Worm (Caenorhabditis elegans): Measurements from ENCODE around the gene sre-37.

DNA sequence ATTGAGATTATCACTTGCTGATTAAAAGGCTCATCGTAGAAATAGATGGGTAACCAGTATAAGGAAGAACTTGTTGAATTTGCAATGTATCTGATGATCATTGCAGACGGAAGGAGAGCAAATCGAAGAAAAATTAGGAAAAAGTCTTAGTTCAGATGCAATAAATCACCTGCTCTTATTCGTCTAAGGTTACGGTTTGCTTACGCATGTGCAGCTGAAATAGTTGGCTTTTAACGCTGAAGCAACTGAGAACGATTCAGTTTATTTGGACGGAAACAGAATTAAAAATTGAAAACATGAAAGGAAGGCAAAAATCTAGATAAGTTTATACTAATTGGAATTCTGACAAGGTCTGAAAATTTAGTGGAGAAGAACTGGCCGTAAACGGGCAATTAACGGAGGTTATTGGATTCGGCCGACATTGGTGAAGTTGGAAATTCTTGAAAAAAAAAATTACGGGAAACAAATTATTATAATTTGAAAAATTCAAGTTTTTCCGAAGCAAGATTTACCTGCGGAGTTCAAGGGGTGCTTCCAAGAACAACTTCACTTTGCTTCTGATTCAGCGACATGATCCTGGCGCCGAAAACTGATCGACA, 12.8 kb upstream of the sre-37 start, which contains the start of the genes sre-35 and sre-33:
- TF ChIP-seq unc-39 (tag; optimal IDR thresholded peaks at IDR 0.05) (no peak), mep-1 (tag; optimal IDR thresholded peaks at IDR 0.05) (no peak), nhr-28 (tag; optimal IDR thresholded peaks at IDR 0.05) (no peak), nhr-76 (tag; optimal IDR thresholded peaks at IDR 0.05) (no peak), mls-2 (tag; optimal IDR thresholded peaks at IDR 0.05) (no peak), pha-4 (tag; optimal IDR thresholded peaks at IDR 0.05) (no peak), lsy-2 (tag; optimal IDR thresholded peaks at IDR 0.05) (no peak), flh-1 (GFP tag; optimal IDR thresholded peaks at IDR 0.05) (no peak), nhr-12 (tag; optimal IDR thresholded peaks at IDR 0.05) (no peak), snpc-4 (tag; optimal IDR thresholded peaks at IDR 0.05) (no peak), lin-13 (tag; optimal IDR thresholded peaks at IDR 0.05) (no peak)

All from whole organism, mixed stage, embryonic.